Fruit fly (Drosophila melanogaster) whole organism, embryonic: ENCODE measurements around the gene EndoGI.
A peak's percentile ranks its signal among the peaks of the same experiment; 100 is the strongest.

Experiments
- Atf-2 ChIP-seq: fragments of 200-800 bp; sonication (Bioruptor generic); optimal IDR thresholded peaks from 2 replicates; lab custom pipeline; 2016; ENCODE audit warnings: missing biosample characterization, missing genetic modification characterization
- BtbVII ChIP-seq: fragments of 200-800 bp; sonication (Bioruptor generic); optimal IDR thresholded peaks from 3 replicates; lab custom pipeline; 2017; ENCODE audit warnings: missing biosample characterization, mild to moderate bottlenecking, missing genetic modification characterization
- CG13296 ChIP-seq: fragments of 200-800 bp; sonication (Bioruptor generic); optimal IDR thresholded peaks from 3 replicates; lab custom pipeline; 2018; ENCODE audit warnings: missing biosample characterization, mild to moderate bottlenecking, missing genetic modification characterization
- CG13424 ChIP-seq: fragments of 200-800 bp; sonication (Bioruptor generic); optimal IDR thresholded peaks from 2 replicates; lab custom pipeline; 2019; ENCODE audit warnings: missing biosample characterization, mild to moderate bottlenecking, missing genetic modification characterization, moderate library complexity
- CG14014 ChIP-seq: fragments of 200-800 bp; sonication (Bioruptor generic); IDR thresholded peaks from 2 replicates; pipeline ENCODE4 v1.3.6; 2022; ENCODE audit warnings: missing biosample characterization, missing genetic modification characterization
- CG17568 ChIP-seq: fragments of 200-800 bp; sonication (Bioruptor generic); optimal IDR thresholded peaks from 2 replicates; lab custom pipeline; 2018; ENCODE audit warnings: missing biosample characterization, mild to moderate bottlenecking, missing genetic modification characterization, moderate library complexity
- CG17612 ChIP-seq: fragments of 200-800 bp; sonication (Bioruptor generic); IDR thresholded peaks from 2 replicates; pipeline ENCODE4 v1.3.6; 2022; ENCODE audit warnings: missing biosample characterization, missing genetic modification characterization
- CG31224 ChIP-seq: fragments of 200-800 bp; sonication (Bioruptor generic); IDR thresholded peaks from 2 replicates; pipeline ENCODE4 v1.3.6; 2022; ENCODE audit warnings: missing biosample characterization, missing genetic modification characterization
- CG34224 ChIP-seq: fragments of 200-800 bp; sonication (Bioruptor generic); IDR thresholded peaks from 3 replicates; pipeline ENCODE4 v1.3.6; 2022; ENCODE audit warnings: missing biosample characterization, missing genetic modification characterization; ENCODE audit not compliant: partially characterized antibody
- CG4328 ChIP-seq: fragments of 200-800 bp; sonication (Bioruptor generic); optimal IDR thresholded peaks from 3 replicates; lab custom pipeline; 2017; ENCODE audit warnings: missing biosample characterization, missing genetic modification reagents, missing genetic modification characterization
- CG4424 ChIP-seq: fragments of 200-800 bp; sonication (Bioruptor generic); optimal IDR thresholded peaks from 3 replicates; lab custom pipeline; 2016; ENCODE audit warnings: missing biosample characterization, missing genetic modification characterization
- CG6175 ChIP-seq: fragments of 200-800 bp; sonication (Bioruptor generic); IDR thresholded peaks from 3 replicates; pipeline ENCODE4 v1.3.6; 2022; ENCODE audit warnings: missing biosample characterization, missing genetic modification characterization
- CG7963 ChIP-seq: fragments of 200-800 bp; sonication (Bioruptor generic); IDR thresholded peaks from 3 replicates; pipeline ENCODE4 v1.3.6; 2022; ENCODE audit warnings: missing biosample characterization, missing genetic modification characterization; ENCODE audit not compliant: partially characterized antibody
- CG8290 ChIP-seq, 3 experiments: fragments of 200-800 bp; sonication (Bioruptor generic); optimal IDR thresholded peaks; 2 replicates each; lab custom pipeline; 2016 to 2019; ENCODE audit warnings: missing biosample characterization in 3 of 3, missing genetic modification characterization in 3 of 3, mild to moderate bottlenecking in 2 of 3, moderate library complexity in 1 of 3
- CG8478 ChIP-seq: fragments of >200 bp; optimal IDR thresholded peaks from 2 replicates; lab custom pipeline; 2018
- CoRest ChIP-seq: fragments of 200-800 bp; sonication (Bioruptor generic); optimal IDR thresholded peaks from 3 replicates; lab custom pipeline; 2018; ENCODE audit warnings: missing biosample characterization, mild to moderate bottlenecking, missing genetic modification characterization, moderate library complexity
- CrebB ChIP-seq: fragments of 200-800 bp; sonication (Bioruptor generic); optimal IDR thresholded peaks from 3 replicates; lab custom pipeline; 2018; ENCODE audit warnings: missing biosample characterization, mild to moderate bottlenecking, missing genetic modification characterization
- D19A ChIP-seq: fragments of 200-800 bp; optimal IDR thresholded peaks from 3 replicates; lab custom pipeline; 2019; ENCODE audit warnings: missing biosample characterization, mild to moderate bottlenecking, missing genetic modification characterization, moderate library complexity
- Dll ChIP-seq: fragments of 200-800 bp; sonication (Bioruptor generic); IDR thresholded peaks from 4 replicates; pipeline ENCODE4 v1.3.6; 2022; ENCODE audit warnings: missing biosample characterization, missing genetic modification characterization; ENCODE audit not compliant: partially characterized antibody
- Fer2 ChIP-seq: fragments of 200-800 bp; sonication (Bioruptor generic); optimal IDR thresholded peaks from 2 replicates; lab custom pipeline; 2018; ENCODE audit warnings: missing biosample characterization, mild to moderate bottlenecking, missing genetic modification characterization, moderate library complexity
- Fer3 ChIP-seq: fragments of 200-800 bp; sonication (Bioruptor generic); optimal IDR thresholded peaks from 2 replicates; lab custom pipeline; 2018; ENCODE audit warnings: missing biosample characterization, mild to moderate bottlenecking, missing genetic modification characterization, moderate library complexity
- HLHmδ ChIP-seq: fragments of 200-800 bp; sonication (Bioruptor generic); optimal IDR thresholded peaks from 2 replicates; lab custom pipeline; 2018; ENCODE audit warnings: missing biosample characterization, mild to moderate bottlenecking, missing genetic modification characterization, moderate library complexity
- Hand ChIP-seq: fragments of 200-800 bp; sonication (Bioruptor generic); optimal IDR thresholded peaks from 2 replicates; lab custom pipeline; 2017; ENCODE audit warnings: mild to moderate bottlenecking, missing biosample characterization, missing genetic modification reagents, missing genetic modification characterization
- Hr78 ChIP-seq, 2 experiments: fragments of 200-800 bp in 1 of 2; fragments of >200 bp in 1 of 2; sonication (Bioruptor generic) in 1 of 2; optimal IDR thresholded peaks; 2 replicates each; lab custom pipeline; 2017 to 2019; ENCODE audit warnings: missing biosample characterization in 2 of 2, missing genetic modification characterization in 2 of 2, mild to moderate bottlenecking in 1 of 2, moderate library complexity in 1 of 2
- Hsf ChIP-seq: fragments of 200-800 bp; sonication (Bioruptor generic); optimal IDR thresholded peaks from 3 replicates; lab custom pipeline; 2016; ENCODE audit warnings: missing biosample characterization, missing genetic modification characterization
- Max ChIP-seq: fragments of 200-800 bp; sonication (Bioruptor generic); optimal IDR thresholded peaks from 2 replicates; lab custom pipeline; 2016; ENCODE audit warnings: missing biosample characterization, mild to moderate bottlenecking, missing genetic modification characterization
- Meics ChIP-seq: fragments of 200-800 bp; sonication (Bioruptor generic); optimal IDR thresholded peaks from 2 replicates; lab custom pipeline; 2017; ENCODE audit warnings: missing biosample characterization, mild to moderate bottlenecking, missing genetic modification characterization
- Scr ChIP-seq: fragments of 200-800 bp; sonication (Bioruptor generic); IDR thresholded peaks from 2 replicates; pipeline ENCODE4 v1.3.6; 2022; ENCODE audit warnings: missing biosample characterization, missing genetic modification characterization; ENCODE audit not compliant: partially characterized antibody
- Sin3A ChIP-seq: fragments of >200 bp; optimal IDR thresholded peaks from 2 replicates; lab custom pipeline; 2018
- Sry-β ChIP-seq: fragments of 200-800 bp; sonication (Bioruptor generic); optimal IDR thresholded peaks from 2 replicates; lab custom pipeline; 2018; ENCODE audit warnings: missing biosample characterization, mild to moderate bottlenecking, missing genetic modification characterization, moderate library complexity
- Ssrp ChIP-seq: fragments of 200-800 bp; sonication (Bioruptor generic); optimal IDR thresholded peaks from 2 replicates; lab custom pipeline; 2018; ENCODE audit warnings: missing biosample characterization, mild to moderate bottlenecking, missing genetic modification characterization, moderate library complexity
- Usf ChIP-seq: fragments of 200-800 bp; sonication (Bioruptor generic); optimal IDR thresholded peaks from 2 replicates; lab custom pipeline; 2017; ENCODE audit warnings: missing genotype, missing biosample characterization, missing genetic modification characterization
- bbx ChIP-seq: fragments of 200-800 bp; sonication (Bioruptor generic); IDR thresholded peaks from 2 replicates; pipeline ENCODE4 v1.3.6; 2022; ENCODE audit warnings: missing biosample characterization, missing genetic modification characterization; ENCODE audit not compliant: partially characterized antibody
- bigmax ChIP-seq: fragments of 200-800 bp; sonication (Bioruptor generic); optimal IDR thresholded peaks from 2 replicates; lab custom pipeline; 2018; ENCODE audit warnings: missing biosample characterization, mild to moderate bottlenecking, missing genetic modification characterization
- chn ChIP-seq: fragments of 200-800 bp; sonication (Bioruptor generic); optimal IDR thresholded peaks from 2 replicates; lab custom pipeline; 2016; ENCODE audit warnings: missing biosample characterization, missing genetic modification characterization
- ems ChIP-seq: fragments of 200-800 bp; sonication (Bioruptor generic); optimal IDR thresholded peaks from 3 replicates; lab custom pipeline; 2016; ENCODE audit warnings: missing biosample characterization, missing genetic modification characterization
- esg ChIP-seq: fragments of 200-800 bp; sonication (Bioruptor generic); conservative IDR thresholded peaks from 2 replicates; pipeline ENCODE4 v1.3.6; 2022; ENCODE audit warnings: missing biosample characterization, missing genetic modification characterization
- grn ChIP-seq: fragments of 200-800 bp; sonication (Bioruptor generic); optimal IDR thresholded peaks from 3 replicates; lab custom pipeline; 2017; ENCODE audit warnings: missing biosample characterization, missing genetic modification characterization
- h ChIP-seq: fragments of >200 bp; optimal IDR thresholded peaks from 2 replicates; lab custom pipeline; 2017
- her ChIP-seq: fragments of 200-800 bp; sonication (Bioruptor generic); optimal IDR thresholded peaks from 2 replicates; lab custom pipeline; 2016; ENCODE audit warnings: missing biosample characterization, missing genetic modification characterization
- org-1 ChIP-seq: fragments of 200-800 bp; sonication (Bioruptor generic); optimal IDR thresholded peaks from 2 replicates; lab custom pipeline; 2017; ENCODE audit warnings: missing biosample characterization, missing genetic modification characterization
- otp ChIP-seq: fragments of 200-800 bp; sonication (Bioruptor generic); IDR thresholded peaks from 3 replicates; pipeline ENCODE4, ENCODE4 v1.3.6; 2022; ENCODE audit warnings: missing biosample characterization, missing genetic modification characterization
- phol ChIP-seq: fragments of 200-800 bp; sonication (Bioruptor generic); optimal IDR thresholded peaks from 3 replicates; lab custom pipeline; 2018; ENCODE audit warnings: missing biosample characterization, mild to moderate bottlenecking, missing genetic modification characterization, moderate library complexity
- sc ChIP-seq, 3 experiments: fragments of >200 bp in 2 of 3; fragments of 200-800 bp in 1 of 3; sonication (Bioruptor generic) in 1 of 3; optimal IDR thresholded peaks; 2 replicates in 2 of 3; 3 replicates in 1 of 3; lab custom pipeline; 2017; ENCODE audit warnings: mild to moderate bottlenecking in 1 of 3, missing biosample characterization in 1 of 3, missing genetic modification characterization in 1 of 3, missing genetic modification reagents in 1 of 3
- twi ChIP-seq: fragments of 200-800 bp; optimal IDR thresholded peaks from 2 replicates; lab custom pipeline; 2019; ENCODE audit warnings: missing biosample characterization, mild to moderate bottlenecking, missing genetic modification characterization, moderate library complexity
- usp ChIP-seq: fragments of >200 bp; optimal IDR thresholded peaks from 2 replicates; lab custom pipeline; 2017; ENCODE audit warnings: missing biosample characterization, missing genetic modification characterization
- wdn ChIP-seq: fragments of 200-800 bp; sonication (Bioruptor generic); IDR thresholded peaks from 2 replicates; pipeline ENCODE4 v1.3.6; 2022; ENCODE audit warnings: missing biosample characterization, missing genetic modification characterization
- zen ChIP-seq: fragments of 200-800 bp; sonication (Bioruptor generic); optimal IDR thresholded peaks from 3 replicates; lab custom pipeline; 2018; ENCODE audit warnings: missing biosample characterization, mild to moderate bottlenecking, missing genetic modification characterization, moderate library complexity

Gene EndoGI

dm6 chr2L:16257227-16258071 is at the start of gene EndoGI, which contains the start of gene PRL-1:
TSS of gene EndoGI (plus strand) at chr2L:16257688.
TSS of gene PRL-1 (minus strand) at chr2L:16257606.
- TF ChIP-seq Meics (GFP tag; lab: Kevin White, UChicago) (peak; percentile 80), CG17568 (GFP tag; lab: Kevin White, UChicago) (peak; percentile 89), h (lab: Kevin White, UChicago) (no peak), Fer3 (tag; lab: Kevin White, UChicago) (peak; percentile 87), CG13296 (peak; percentile 88), twi (peak; percentile 54), wdn (GFP tag; lab: Robert Waterston, UW) (peak; percentile 71), Sry-β (GFP tag; lab: Kevin White, UChicago) (no peak), zen (tag; lab: Kevin White, UChicago) (peak; percentile 87), bbx (peak; percentile 100), phol (tag; lab: Kevin White, UChicago) (peak; percentile 75), CoRest (tag; lab: Kevin White, UChicago) (peak; percentile 84), CG14014 (GFP tag; lab: Robert Waterston, UW) (peak; percentile 85), CG6175 (GFP tag; lab: Robert Waterston, UW) (no peak), Dll (GFP tag; lab: Robert Waterston, UW) (peak; percentile 98), bigmax (GFP tag; lab: Kevin White, UChicago) (peak; percentile 98), CrebB (tag; lab: Kevin White, UChicago) (peak; percentile 73), CG8290 (GFP tag; optimal IDR thresholded peaks at IDR 0.05; lab: Kevin White, UChicago) (peak; percentile 49), CG8290 (tag; optimal IDR thresholded peaks at IDR 0.05; lab: Kevin White, UChicago) (peak in 1 of 2 experiments; percentile 68), ems (GFP tag; lab: Kevin White, UChicago) (no peak), CG31224 (GFP tag; lab: Robert Waterston, UW) (peak; percentile 66), CG7963 (peak; percentile 99), Hsf (GFP tag; lab: Kevin White, UChicago) (peak; percentile 29), BtbVII (GFP tag; lab: Kevin White, UChicago) (peak; percentile 56), HLHmδ (GFP tag; lab: Kevin White, UChicago) (peak; percentile 44), CG8478 (peak; percentile 77), Max (GFP tag; lab: Kevin White, UChicago) (peak; percentile 68), sc (optimal IDR thresholded peaks at IDR 0.05; lab: Kevin White, UChicago) (no peak), sc (GFP tag; optimal IDR thresholded peaks at IDR 0.05; lab: Kevin White, UChicago) (no peak), Hr78 (GFP tag; optimal IDR thresholded peaks at IDR 0.05; lab: Kevin White, UChicago) (peak in 1 of 2 experiments; percentile 26), CG34224 (GFP tag; lab: Robert Waterston, UW) (peak; percentile 99), Atf-2 (GFP tag; lab: Kevin White, UChicago) (no peak), her (GFP tag; lab: Kevin White, UChicago) (no peak), esg (GFP tag; lab: Robert Waterston, UW) (peak; percentile 66), org-1 (GFP tag; lab: Kevin White, UChicago) (no peak), CG13424 (tag; lab: Kevin White, UChicago) (peak; percentile 85), CG4328 (GFP tag; lab: Kevin White, UChicago) (peak; percentile 71), CG4424 (GFP tag; lab: Kevin White, UChicago) (peak; percentile 63), Sin3A (lab: Kevin White, UChicago) (peak; percentile 20), Hand (peak; percentile 29), usp (no peak), chn (GFP tag; lab: Kevin White, UChicago) (peak; percentile 14), D19A (tag; lab: Kevin White, UChicago) (peak; percentile 76), Ssrp (tag; lab: Kevin White, UChicago) (peak; percentile 54), CG17612 (no peak), Fer2 (tag; lab: Kevin White, UChicago) (peak; percentile 68), grn (GFP tag; lab: Kevin White, UChicago) (peak; percentile 83), Scr (GFP tag; lab: Robert Waterston, UW) (peak; percentile 99), otp (no peak; the same call in 1 of the 3 replicates), Usf (GFP tag; lab: Kevin White, UChicago) (no peak)
